Fruit fly (Drosophila melanogaster) whole organism, prepupa: Measurements from ENCODE around the gene CAH2.
A peak's percentile ranks its signal among the peaks of the same experiment; 100 is the strongest.

Source experiments
- Blimp-1 ChIP-seq: fragments of 200-800 bp; sonication (Bioruptor generic); optimal IDR thresholded peaks from 3 replicates; lab custom pipeline; 2017; ENCODE audit warnings: missing biosample characterization, missing genetic modification characterization, mild to moderate bottlenecking, moderate library complexity, missing genetic modification reagents
- CG10669 ChIP-seq: fragments of 200-800 bp; sonication (Bioruptor generic); optimal IDR thresholded peaks from 3 replicates; lab custom pipeline; 2018; ENCODE audit warnings: missing biosample characterization, mild to moderate bottlenecking, missing genetic modification characterization, moderate library complexity
- CG11294 ChIP-seq: fragments of 200-800 bp; sonication (Bioruptor generic); IDR thresholded peaks from 2 replicates; pipeline ENCODE4 v1.3.6; 2022; ENCODE audit warnings: missing biosample characterization, missing genetic modification characterization
- CG11762 ChIP-seq: fragments of 200-800 bp; sonication (Bioruptor generic); optimal IDR thresholded peaks from 3 replicates; lab custom pipeline; 2016; ENCODE audit warnings: missing biosample characterization, missing genetic modification characterization; ENCODE audit not compliant: insufficient read depth
- CG11902 ChIP-seq: fragments of 200-800 bp; sonication (Bioruptor generic); optimal IDR thresholded peaks from 3 replicates; lab custom pipeline; 2016; ENCODE audit warnings: missing biosample characterization, missing genetic modification characterization
- CG15336 ChIP-seq: fragments of 200-800 bp; sonication (Bioruptor generic); IDR thresholded peaks from 2 replicates; pipeline ENCODE4 v1.3.6; 2022; ENCODE audit warnings: missing biosample characterization, missing genetic modification characterization
- CG16779 ChIP-seq: fragments of 200-800 bp; sonication (Bioruptor generic); optimal IDR thresholded peaks from 3 replicates; lab custom pipeline; 2017; ENCODE audit warnings: missing biosample characterization, mild to moderate bottlenecking, missing genetic modification characterization
- CG3032 ChIP-seq: fragments of 200-800 bp; optimal IDR thresholded peaks from 2 replicates; lab custom pipeline; 2019; ENCODE audit warnings: missing biosample characterization, mild to moderate bottlenecking, missing genetic modification characterization, moderate library complexity
- CG32006 ChIP-seq: fragments of 200-800 bp; sonication (Bioruptor generic); optimal IDR thresholded peaks from 3 replicates; lab custom pipeline; 2017; ENCODE audit warnings: missing biosample characterization, mild to moderate bottlenecking, missing genetic modification characterization
- CG34406 ChIP-seq: fragments of 200-800 bp; sonication (Bioruptor generic); optimal IDR thresholded peaks from 3 replicates; lab custom pipeline; 2016; ENCODE audit warnings: missing biosample characterization, missing genetic modification characterization
- CG3919 ChIP-seq: fragments of 200-800 bp; sonication (Bioruptor generic); optimal IDR thresholded peaks from 3 replicates; lab custom pipeline; 2016; ENCODE audit warnings: missing biosample characterization, missing genetic modification characterization
- CG4318 ChIP-seq: fragments of 200-800 bp; sonication (Bioruptor generic); optimal IDR thresholded peaks from 3 replicates; lab custom pipeline; 2017; ENCODE audit warnings: missing biosample characterization, mild to moderate bottlenecking, missing genetic modification characterization
- CG6163 ChIP-seq: fragments of 200-800 bp; sonication (Bioruptor generic); IDR thresholded peaks from 3 replicates; pipeline ENCODE4 v1.3.6; 2022; ENCODE audit warnings: missing biosample characterization, missing genetic modification characterization
- CG6792 ChIP-seq: fragments of 200-800 bp; sonication (Bioruptor generic); optimal IDR thresholded peaks from 3 replicates; lab custom pipeline; 2016; ENCODE audit warnings: missing biosample characterization, missing genetic modification characterization
- CG6808 ChIP-seq: fragments of 200-800 bp; sonication (Bioruptor generic); optimal IDR thresholded peaks from 3 replicates; lab custom pipeline; 2017; ENCODE audit warnings: missing biosample characterization, missing genetic modification characterization, mild to moderate bottlenecking, moderate library complexity, missing genetic modification reagents
- CG6854 ChIP-seq: fragments of 200-800 bp; sonication (Bioruptor generic); optimal IDR thresholded peaks from 2 replicates; lab custom pipeline; 2017; ENCODE audit warnings: missing biosample characterization, mild to moderate bottlenecking, missing genetic modification characterization
- CG8119 ChIP-seq: fragments of 200-800 bp; sonication (Bioruptor generic); IDR thresholded peaks from 3 replicates; pipeline ENCODE4 v1.3.6; 2022; ENCODE audit warnings: missing biosample characterization, missing genetic modification characterization
- CG8319 ChIP-seq: fragments of 200-800 bp; sonication (Bioruptor generic); optimal IDR thresholded peaks from 3 replicates; lab custom pipeline; 2016; ENCODE audit warnings: missing biosample characterization, missing genetic modification characterization
- CG8632 ChIP-seq: fragments of 200-800 bp; sonication (Bioruptor generic); optimal IDR thresholded peaks from 3 replicates; lab custom pipeline; 2016; ENCODE audit warnings: missing biosample characterization, missing genetic modification characterization
- CG9139 ChIP-seq: fragments of 200-800 bp; sonication (Bioruptor generic); optimal IDR thresholded peaks from 3 replicates; lab custom pipeline; 2017; ENCODE audit warnings: missing biosample characterization, mild to moderate bottlenecking, missing genetic modification characterization
- Eip75B ChIP-seq: fragments of 200-800 bp; sonication (Bioruptor generic); optimal IDR thresholded peaks from 3 replicates; lab custom pipeline; 2016; ENCODE audit warnings: missing biosample characterization, missing genetic modification characterization
- Eip78C ChIP-seq: fragments of 200-800 bp; sonication (Bioruptor generic); peaks from one replicate; lab custom pipeline; 2016; ENCODE audit warnings: missing biosample characterization, missing genetic modification characterization
- Ets21C ChIP-seq: fragments of 200-800 bp; sonication (Bioruptor generic); optimal IDR thresholded peaks from 3 replicates; lab custom pipeline; 2016; ENCODE audit warnings: missing biosample characterization, missing genetic modification characterization
- Ets96B ChIP-seq: fragments of 200-800 bp; optimal IDR thresholded peaks from 2 replicates; lab custom pipeline; 2019; ENCODE audit warnings: missing biosample characterization, mild to moderate bottlenecking, missing genetic modification characterization, moderate library complexity
- Gug ChIP-seq: fragments of 200-800 bp; sonication (Bioruptor generic); IDR thresholded peaks from 2 replicates; pipeline ENCODE4 v1.3.6; 2022; ENCODE audit warnings: missing biosample characterization, missing genetic modification characterization
- Hr39 ChIP-seq: fragments of 200-800 bp; sonication (Bioruptor generic); optimal IDR thresholded peaks from 2 replicates; lab custom pipeline; 2016; ENCODE audit warnings: missing biosample characterization, missing genetic modification characterization
- Lpt ChIP-seq: fragments of 200-800 bp; sonication (Bioruptor generic); optimal IDR thresholded peaks from 3 replicates; lab custom pipeline; 2016; ENCODE audit warnings: missing biosample characterization, missing genetic modification characterization
- OdsH ChIP-seq: fragments of 200-800 bp; sonication (Bioruptor generic); optimal IDR thresholded peaks from 3 replicates; lab custom pipeline; 2016; ENCODE audit warnings: missing biosample characterization, missing genetic modification characterization
- Smox ChIP-seq: fragments of 200-800 bp; sonication (Bioruptor generic); optimal IDR thresholded peaks from 3 replicates; lab custom pipeline; 2016; ENCODE audit warnings: missing biosample characterization, missing genetic modification characterization
- Sox102F ChIP-seq: fragments of 200-800 bp; sonication (Bioruptor generic); optimal IDR thresholded peaks from 2 replicates; lab custom pipeline; 2016; ENCODE audit warnings: missing biosample characterization, mild to moderate bottlenecking, missing genetic modification characterization
- Sox14 ChIP-seq: fragments of 200-800 bp; sonication (Bioruptor generic); optimal IDR thresholded peaks from 3 replicates; lab custom pipeline; 2016; ENCODE audit warnings: missing biosample characterization, missing genetic modification characterization
- Sox15 ChIP-seq: fragments of 200-800 bp; sonication (Bioruptor generic); optimal IDR thresholded peaks from 3 replicates; lab custom pipeline; 2016; ENCODE audit warnings: missing biosample characterization, missing genetic modification characterization
- achi ChIP-seq: fragments of 200-800 bp; sonication (Bioruptor generic); optimal IDR thresholded peaks from 3 replicates; lab custom pipeline; 2016; ENCODE audit warnings: missing biosample characterization, missing genetic modification characterization
- cyc ChIP-seq: fragments of 200-800 bp; sonication (Bioruptor generic); optimal IDR thresholded peaks from 3 replicates; lab custom pipeline; 2016; ENCODE audit warnings: missing biosample characterization, missing genetic modification characterization
- dac ChIP-seq: fragments of 200-800 bp; sonication (Bioruptor generic); optimal IDR thresholded peaks from 2 replicates; lab custom pipeline; 2017; ENCODE audit warnings: missing biosample characterization, mild to moderate bottlenecking, missing genetic modification characterization
- dsx ChIP-seq: fragments of 200-800 bp; optimal IDR thresholded peaks from 3 replicates; lab custom pipeline; 2019; ENCODE audit warnings: missing biosample characterization, mild to moderate bottlenecking, missing genetic modification characterization, moderate library complexity; ENCODE audit not compliant: poor library complexity, severe bottlenecking
- eg ChIP-seq: fragments of 200-800 bp; sonication (Bioruptor generic); IDR thresholded peaks from 3 replicates; pipeline ENCODE4 v1.3.6; 2022; ENCODE audit warnings: missing biosample characterization, missing genetic modification characterization
- fd85E ChIP-seq: fragments of 200-800 bp; sonication (Bioruptor generic); optimal IDR thresholded peaks from 3 replicates; lab custom pipeline; 2016; ENCODE audit warnings: missing biosample characterization, missing genetic modification characterization
- fkh ChIP-seq: fragments of 200-800 bp; sonication (Bioruptor generic); optimal IDR thresholded peaks from 3 replicates; lab custom pipeline; 2017; ENCODE audit warnings: missing biosample characterization, mild to moderate bottlenecking, missing genetic modification characterization, moderate library complexity
- lz ChIP-seq: fragments of 200-800 bp; sonication (Bioruptor generic); optimal IDR thresholded peaks from 3 replicates; lab custom pipeline; 2016; ENCODE audit warnings: missing biosample characterization, missing genetic modification characterization
- net ChIP-seq: fragments of 200-800 bp; sonication (Bioruptor generic); optimal IDR thresholded peaks from 3 replicates; lab custom pipeline; 2016; ENCODE audit warnings: missing biosample characterization, missing genetic modification characterization
- pdm3 ChIP-seq: fragments of 200-800 bp; sonication (Bioruptor generic); optimal IDR thresholded peaks from 3 replicates; lab custom pipeline; 2016; ENCODE audit warnings: missing biosample characterization, missing genetic modification characterization
- salr ChIP-seq, 2 experiments: fragments of 200-800 bp; sonication (Bioruptor generic); optimal IDR thresholded peaks; 3 replicates each; lab custom pipeline; 2016 to 2018; ENCODE audit warnings: missing biosample characterization in 2 of 2, missing genetic modification characterization in 2 of 2, mild to moderate bottlenecking in 1 of 2
- ss ChIP-seq, 2 experiments: fragments of 200-800 bp; sonication (Bioruptor generic); optimal IDR thresholded peaks; 2 replicates in 1 of 2; 3 replicates in 1 of 2; lab custom pipeline; 2017 to 2018; ENCODE audit warnings: mild to moderate bottlenecking in 2 of 2, missing biosample characterization in 2 of 2, missing genetic modification characterization in 2 of 2, moderate library complexity in 1 of 2
- svp ChIP-seq: fragments of 200-800 bp; sonication (Bioruptor generic); peaks from one replicate; lab custom pipeline; 2016; ENCODE audit warnings: missing biosample characterization, missing genetic modification characterization
- topi ChIP-seq: fragments of 200-800 bp; sonication (Bioruptor generic); optimal IDR thresholded peaks from 3 replicates; lab custom pipeline; 2016; ENCODE audit warnings: missing biosample characterization, missing genetic modification characterization
- vri ChIP-seq: fragments of 200-800 bp; sonication (Bioruptor generic); optimal IDR thresholded peaks from 3 replicates; lab custom pipeline; 2016; ENCODE audit warnings: missing biosample characterization, mild to moderate bottlenecking, missing genetic modification characterization

The CAH2 gene

DNA sequence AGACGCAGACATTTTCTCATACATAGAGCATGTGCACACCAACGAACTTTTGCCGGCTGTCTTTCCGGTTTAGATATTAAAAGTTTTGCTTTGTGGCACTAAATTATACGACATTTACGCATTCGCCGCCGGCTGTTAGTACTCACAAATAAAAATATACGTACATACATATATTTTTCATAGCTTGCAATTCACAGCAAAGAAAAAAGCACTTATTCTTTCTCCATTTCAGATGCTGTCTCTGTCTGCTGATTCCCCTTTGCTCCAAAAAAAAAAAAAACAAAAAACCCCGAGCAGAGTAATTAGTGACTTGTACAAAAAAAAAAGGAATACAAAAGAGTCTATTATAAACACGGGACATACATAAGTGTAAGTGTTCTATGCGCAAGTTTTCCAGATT, at the start of gene CAH2:
CAH2 (plus strand) TSS at position 301 of the 400 bp plus-strand sequence.
- no peak for TF ChIP-seq CG8319 (GFP tag; lab: Kevin White, UChicago)
- TF ChIP-seq Ets21C (GFP tag; lab: Kevin White, UChicago) = no peak

DNA sequence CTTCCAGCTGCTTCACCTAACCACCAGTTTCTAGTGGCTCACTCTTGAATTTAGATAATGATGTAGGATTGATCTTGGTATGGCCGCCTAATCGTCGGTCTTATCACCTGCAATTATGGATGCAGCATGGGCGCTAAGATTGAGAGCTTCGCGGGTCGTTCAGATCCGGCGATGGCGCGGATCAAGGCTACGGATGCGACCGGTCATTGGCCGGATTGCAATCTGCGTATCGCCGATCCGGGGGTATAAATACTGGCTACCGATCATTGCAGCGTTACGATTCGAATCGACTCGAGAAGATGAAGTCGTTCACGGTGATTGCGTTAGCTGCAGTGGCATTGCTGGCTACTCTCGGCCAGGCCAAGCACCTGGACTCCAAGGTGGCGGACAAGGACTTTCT, 48.3 kb upstream of the CAH2 start, which contains the start of gene Lsp2:
Lsp2 (plus strand) TSS at position 283 of the 400 bp plus-strand sequence.
- TF ChIP-seq achi (GFP tag; lab: Kevin White, UChicago) (no peak), svp (peak; percentile 91)

DNA sequence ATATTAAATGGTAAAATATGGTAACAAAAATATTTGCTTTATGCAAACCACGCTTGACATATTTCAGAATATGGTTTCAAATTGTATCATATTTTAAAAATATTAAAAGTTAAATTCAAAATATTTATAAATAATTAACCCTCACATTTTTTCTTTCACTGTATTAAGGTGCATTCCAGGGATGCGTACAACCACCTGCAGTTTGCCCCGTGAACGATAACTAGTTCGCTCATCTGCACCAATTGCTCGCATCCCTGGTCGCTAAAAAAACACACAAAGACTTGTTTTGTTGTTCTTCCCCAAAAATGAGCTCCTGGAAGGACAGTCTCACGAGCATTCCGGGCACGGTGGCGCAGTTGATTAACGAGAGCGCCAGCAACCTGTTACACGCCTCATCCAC, 45.5 kb upstream of the CAH2 start, which contains the start of gene DEF8:
DEF8 (plus strand) TSS at position 229 of the 400 bp plus-strand sequence.
- TF ChIP-seq Lpt (peak; percentile 68), CG8632 (GFP tag; lab: Kevin White, UChicago) (peak; percentile 77), CG3919 (GFP tag; lab: Kevin White, UChicago) (peak; percentile 82), CG34406 (GFP tag; lab: Kevin White, UChicago) (peak; percentile 87), CG8319 (GFP tag; lab: Kevin White, UChicago) (peak; percentile 55), salr (GFP tag; optimal IDR thresholded peaks at IDR 0.05; lab: Kevin White, UChicago) (peak in 1 of 2 experiments; percentile 31), Smox (GFP tag; lab: Kevin White, UChicago) (no peak), CG11902 (GFP tag; lab: Kevin White, UChicago) (peak; percentile 49), Gug (GFP tag; lab: Robert Waterston, UW) (peak; percentile 82), ss (GFP tag; optimal IDR thresholded peaks at IDR 0.05; lab: Kevin White, UChicago) (peak in 1 of 2 experiments; percentile 51), Sox15 (GFP tag; lab: Kevin White, UChicago) (peak; percentile 9), CG6163 (GFP tag; lab: Robert Waterston, UW) (peak; percentile 90), achi (GFP tag; lab: Kevin White, UChicago) (peak; percentile 77), Sox14 (peak; percentile 94), fkh (GFP tag; lab: Kevin White, UChicago) (no peak), CG15336 (peak; percentile 92), CG16779 (tag; lab: Kevin White, UChicago) (peak; percentile 29), svp (peak; percentile 84), topi (GFP tag; lab: Kevin White, UChicago) (peak; percentile 56), CG6854 (GFP tag; lab: Kevin White, UChicago) (peak; percentile 46), CG32006 (GFP tag; lab: Kevin White, UChicago) (peak; percentile 79), lz (GFP tag; lab: Kevin White, UChicago) (peak; percentile 65), vri (GFP tag; lab: Kevin White, UChicago) (no peak), CG4318 (GFP tag; lab: Kevin White, UChicago) (peak; percentile 58), net (GFP tag; lab: Kevin White, UChicago) (peak; percentile 73), Sox102F (no peak), CG3032 (peak; percentile 80), CG6792 (peak; percentile 59), Ets96B (peak; percentile 84), CG10669 (GFP tag; lab: Kevin White, UChicago) (peak; percentile 69), Blimp-1 (GFP tag; lab: Kevin White, UChicago) (peak; percentile 18), Ets21C (GFP tag; lab: Kevin White, UChicago) (peak; percentile 33), cyc (GFP tag; lab: Kevin White, UChicago) (peak; percentile 67), OdsH (peak; percentile 74), eg (GFP tag; lab: Robert Waterston, UW) (peak; percentile 93), Hr39 (GFP tag; lab: Kevin White, UChicago) (peak; percentile 62), pdm3 (GFP tag; lab: Kevin White, UChicago) (no peak), fd85E (GFP tag; lab: Kevin White, UChicago) (no peak), CG6808 (GFP tag; lab: Kevin White, UChicago) (peak; percentile 62), dac (GFP tag; lab: Kevin White, UChicago) (peak; percentile 21), CG11762 (GFP tag; lab: Kevin White, UChicago) (peak; percentile 66), Eip75B (GFP tag; lab: Kevin White, UChicago) (no peak), CG11294 (peak; percentile 51), Eip78C (GFP tag; lab: Kevin White, UChicago) (peak; percentile 67), dsx (GFP tag; lab: Kevin White, UChicago) (peak; percentile 48), CG8119 (GFP tag; lab: Robert Waterston, UW) (peak; percentile 86), CG9139 (GFP tag; lab: Kevin White, UChicago) (peak; percentile 35)
